Fruit fly (Drosophila melanogaster) whole organism, wandering third instar larva: Measurements from ENCODE around the gene pit.

Source experiments
- Abd-B ChIP-seq: fragments of >200 bp; optimal IDR thresholded peaks from 2 replicates; lab custom pipeline; 2017; ENCODE audit warnings: missing biosample characterization, missing genetic modification characterization
- CG32264 ChIP-seq: fragments of 200-800 bp; sonication (Bioruptor generic); optimal IDR thresholded peaks from 2 replicates; lab custom pipeline; 2016; ENCODE audit warnings: missing biosample characterization, missing genetic modification characterization
- CG9705 ChIP-seq: fragments of 200-800 bp; sonication (Bioruptor generic); optimal IDR thresholded peaks from 2 replicates; lab custom pipeline; 2018; ENCODE audit warnings: missing biosample characterization, mild to moderate bottlenecking, missing genetic modification characterization
- CrebA ChIP-seq: fragments of 200-800 bp; sonication (Bioruptor generic); optimal IDR thresholded peaks from 2 replicates; lab custom pipeline; 2016; ENCODE audit warnings: missing biosample characterization, mild to moderate bottlenecking, missing genetic modification characterization, borderline replicate concordance
- Dif ChIP-seq: fragments of 200-275, 200-300 bp; sonication (Bioruptor generic); optimal IDR thresholded peaks from 2 replicates; lab custom pipeline; 2018; ENCODE audit warnings: missing biosample characterization, missing genetic modification characterization; ENCODE audit not compliant: partially characterized antibody
- GATAd ChIP-seq: sonication (Bioruptor generic); optimal IDR thresholded peaks from 2 replicates; lab custom pipeline; 2016; ENCODE audit warnings: missing biosample characterization, missing genetic modification characterization
- HLH106 ChIP-seq: fragments of 200-800 bp; optimal IDR thresholded peaks from 3 replicates; lab custom pipeline; 2019; ENCODE audit warnings: missing biosample characterization, mild to moderate bottlenecking, missing genetic modification characterization, moderate library complexity
- Hnf4 ChIP-seq: fragments of 200-800 bp; sonication (Bioruptor generic); optimal IDR thresholded peaks from 2 replicates; lab custom pipeline; 2016; ENCODE audit warnings: missing biosample characterization, mild to moderate bottlenecking, missing genetic modification characterization
- Hr78 ChIP-seq: fragments of >200 bp; optimal IDR thresholded peaks from 2 replicates; lab custom pipeline; 2017; ENCODE audit warnings: missing biosample characterization, missing genetic modification characterization
- Hr83 ChIP-seq: fragments of 200-300 bp; sonication (Bioruptor generic); optimal IDR thresholded peaks from 2 replicates; lab custom pipeline; 2016; ENCODE audit warnings: missing biosample characterization, mild to moderate bottlenecking, missing genetic modification characterization, moderate library complexity; ENCODE audit not compliant: poor library complexity, severe bottlenecking
- Jra ChIP-seq: sonication (Bioruptor generic); optimal IDR thresholded peaks from 2 replicates; lab custom pipeline; 2016; ENCODE audit warnings: missing biosample characterization, missing genetic modification characterization
- Mio ChIP-seq: sonication (Bioruptor generic); optimal IDR thresholded peaks from 2 replicates; lab custom pipeline; 2016; ENCODE audit warnings: missing biosample characterization, missing genetic modification characterization
- Myc ChIP-seq: fragments of >200 bp; optimal IDR thresholded peaks from 2 replicates; lab custom pipeline; 2017
- N ChIP-seq: fragments of >200 bp; optimal IDR thresholded peaks from 2 replicates; lab custom pipeline; 2018; ENCODE audit warnings: missing biosample characterization, missing external identifiers, missing genetic modification characterization
- OdsH ChIP-seq: fragments of 200-800 bp; sonication (Bioruptor generic); optimal IDR thresholded peaks from 2 replicates; lab custom pipeline; 2016; ENCODE audit warnings: missing biosample characterization, mild to moderate bottlenecking, missing genetic modification characterization
- Rel ChIP-seq, 2 experiments: fragments of 200-800 bp; sonication (Bioruptor generic) in 1 of 2; optimal IDR thresholded peaks; 2 replicates in 1 of 2; 3 replicates in 1 of 2; lab custom pipeline; 2016 to 2019; ENCODE audit warnings: mild to moderate bottlenecking in 2 of 2, missing biosample characterization in 2 of 2, missing genetic modification characterization in 2 of 2, moderate library complexity in 1 of 2
- Sp1 ChIP-seq: fragments of 200-800 bp; sonication (Bioruptor generic); optimal IDR thresholded peaks from 3 replicates; lab custom pipeline; 2019; ENCODE audit warnings: missing biosample characterization, mild to moderate bottlenecking, missing genetic modification characterization, moderate library complexity
- Vsx2 ChIP-seq: fragments of 200-300, 225-300 bp; sonication (Bioruptor generic); optimal IDR thresholded peaks from 2 replicates; lab custom pipeline; 2018; ENCODE audit warnings: missing biosample characterization, missing genetic modification characterization; ENCODE audit not compliant: partially characterized antibody
- br ChIP-seq: fragments of 200-800 bp; sonication (Bioruptor generic); optimal IDR thresholded peaks from 2 replicates; lab custom pipeline; 2016; ENCODE audit warnings: missing biosample characterization, missing genetic modification characterization
- brk ChIP-seq: fragments of 200-800 bp; sonication (Bioruptor generic); optimal IDR thresholded peaks from 2 replicates; lab custom pipeline; 2016; ENCODE audit warnings: missing biosample characterization, mild to moderate bottlenecking, missing genetic modification characterization
- dl ChIP-seq, 2 experiments: fragments of 175-275, 200-275 bp in 1 of 2; fragments of 200-275 bp in 1 of 2; sonication (Bioruptor generic); optimal IDR thresholded peaks; lab custom pipeline; 2018; ENCODE audit warnings: mild to moderate bottlenecking in 2 of 2, missing biosample characterization in 2 of 2, missing genetic modification characterization in 2 of 2, moderate library complexity in 2 of 2; ENCODE audit not compliant: partially characterized antibody in 2 of 2, insufficient read depth in 1 of 2
- dmrt93B ChIP-seq: fragments of 200-800 bp; sonication (Bioruptor generic); optimal IDR thresholded peaks from 2 replicates; lab custom pipeline; 2018; ENCODE audit warnings: missing biosample characterization, mild to moderate bottlenecking, missing genetic modification characterization
- dsf ChIP-seq: sonication (Bioruptor generic); optimal IDR thresholded peaks from 2 replicates; lab custom pipeline; 2016; ENCODE audit warnings: missing biosample characterization, missing genetic modification characterization, borderline replicate concordance
- ey ChIP-seq: fragments of 200-800 bp; sonication (Bioruptor generic); optimal IDR thresholded peaks from 2 replicates; lab custom pipeline; 2016; ENCODE audit warnings: missing biosample characterization, missing genetic modification characterization
- foxo ChIP-seq, 2 experiments: fragments of 200-800 bp; sonication (Bioruptor generic); optimal IDR thresholded peaks; 2 replicates in 1 of 2; 3 replicates in 1 of 2; lab custom pipeline; 2016 to 2017; ENCODE audit warnings: missing biosample characterization in 2 of 2, missing genetic modification characterization in 2 of 2
- h ChIP-seq: fragments of 200-800 bp; sonication (Bioruptor generic); optimal IDR thresholded peaks from 3 replicates; lab custom pipeline; 2016; ENCODE audit warnings: missing biosample characterization, mild to moderate bottlenecking, missing genetic modification characterization
- jim ChIP-seq: fragments of 175-275, 200-325 bp; sonication (Bioruptor generic); optimal IDR thresholded peaks from 2 replicates; lab custom pipeline; 2016; ENCODE audit warnings: missing biosample characterization, mild to moderate bottlenecking, missing genetic modification characterization
- lola ChIP-seq: fragments of >200 bp; optimal IDR thresholded peaks from 2 replicates; lab custom pipeline; 2017; ENCODE audit warnings: missing biosample characterization, missing genetic modification characterization
- pan ChIP-seq: fragments of >200 bp; optimal IDR thresholded peaks from 2 replicates; lab custom pipeline; 2017
- psq ChIP-seq: fragments of 200-800 bp; sonication (Bioruptor generic); optimal IDR thresholded peaks from 3 replicates; lab custom pipeline; 2017; ENCODE audit warnings: missing biosample characterization, mild to moderate bottlenecking, missing genetic modification characterization, moderate library complexity
- rgr ChIP-seq: fragments of 200-800 bp; sonication (Bioruptor generic); optimal IDR thresholded peaks from 3 replicates; lab custom pipeline; 2016; ENCODE audit warnings: missing biosample characterization, mild to moderate bottlenecking, missing genetic modification characterization
- sage ChIP-seq: fragments of 200-800 bp; sonication (Bioruptor generic); optimal IDR thresholded peaks from 2 replicates; lab custom pipeline; 2016; ENCODE audit warnings: missing biosample characterization, mild to moderate bottlenecking, missing genetic modification characterization
- sv ChIP-seq: fragments of 200-800 bp; sonication (Bioruptor generic); optimal IDR thresholded peaks from 3 replicates; lab custom pipeline; 2016; ENCODE audit warnings: missing biosample characterization, missing genetic modification characterization
- tai ChIP-seq: sonication (Bioruptor generic); optimal IDR thresholded peaks from 2 replicates; lab custom pipeline; 2016; ENCODE audit warnings: missing biosample characterization, missing genetic modification characterization
- usp ChIP-seq: fragments of >200 bp; optimal IDR thresholded peaks from 2 replicates; lab custom pipeline; 2017; ENCODE audit warnings: missing biosample characterization, missing genetic modification characterization
- woc ChIP-seq: sonication (Bioruptor generic); optimal IDR thresholded peaks from 2 replicates; lab custom pipeline; 2016; ENCODE audit warnings: missing biosample characterization, mild to moderate bottlenecking, missing genetic modification characterization

The pit gene

dm6 chr3R:22041625-22042282 is 7.7 kb downstream of the pit start, which contains the start of gene how (continued):
- TF ChIP-seq h (GFP tag; lab: Kevin White, UChicago) (peak; percentile 36), Dif (GFP tag; lab: Kevin White, UChicago) (peak; percentile 33)

- TF ChIP-seq Mio (GFP tag; lab: Kevin White, UChicago) = no peak
- TF ChIP-seq br (GFP tag; lab: Kevin White, UChicago) = no peak
- TF ChIP-seq dmrt93B = no peak
- no peak for TF ChIP-seq Rel (GFP tag; optimal IDR thresholded peaks at IDR 0.05; lab: Kevin White, UChicago)
- TF ChIP-seq Rel (tag; optimal IDR thresholded peaks at IDR 0.05; lab: Kevin White, UChicago) = no peak
- peak; percentile 52 for TF ChIP-seq sage (GFP tag; lab: Kevin White, UChicago)
- peak; percentile 75 to 76 for TF ChIP-seq dl (GFP tag; optimal IDR thresholded peaks at IDR 0.05; lab: Kevin White, UChicago; ENCODE audit: insufficient read depth in 1 of 2, partially characterized antibody in 2 of 2)
- TF ChIP-seq CrebA = no peak
- peak; percentile 82 for TF ChIP-seq psq (GFP tag; lab: Kevin White, UChicago)
- no peak for TF ChIP-seq lola
- TF ChIP-seq Dif (GFP tag; lab: Kevin White, UChicago) = peak; percentile 74
These were observed 8.3 kb downstream of the pit start for dm6 chr3R:22042283-22042875.

DNA sequence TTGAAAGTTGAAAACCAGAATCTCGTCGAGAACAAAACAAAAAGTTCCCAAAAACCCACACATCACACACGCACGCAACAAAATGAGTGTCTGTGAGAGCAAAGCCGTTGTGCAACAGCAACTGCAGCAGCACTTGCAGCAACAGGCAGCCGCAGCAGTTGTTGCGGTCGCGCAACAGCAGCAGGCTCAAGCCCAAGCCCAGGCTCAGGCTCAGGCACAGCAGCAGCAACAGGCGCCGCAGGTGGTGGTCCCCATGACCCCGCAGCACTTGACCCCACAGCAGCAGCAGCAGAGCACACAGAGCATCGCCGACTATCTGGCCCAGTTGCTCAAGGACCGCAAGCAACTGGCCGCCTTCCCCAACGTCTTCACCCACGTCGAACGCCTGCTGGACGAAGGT is 8.9 kb downstream of the pit start:
- TF ChIP-seq lola (no peak), br (GFP tag; lab: Kevin White, UChicago) (no peak), Dif (GFP tag; lab: Kevin White, UChicago) (no peak), Sp1 (GFP tag; lab: Kevin White, UChicago) (no peak), woc (GFP tag; lab: Kevin White, UChicago) (no peak), Jra (GFP tag; lab: Kevin White, UChicago) (no peak), GATAd (GFP tag; lab: Kevin White, UChicago) (no peak), CG9705 (GFP tag; lab: Kevin White, UChicago) (no peak), sv (GFP tag; lab: Kevin White, UChicago) (no peak), jim (GFP tag; lab: Kevin White, UChicago) (no peak), dmrt93B (no peak), dl (GFP tag; optimal IDR thresholded peaks at IDR 0.05; lab: Kevin White, UChicago; ENCODE audit: insufficient read depth in 1 of 2, partially characterized antibody in 2 of 2) (no peak), HLH106 (tag; lab: Kevin White, UChicago) (no peak), pan (no peak), CrebA (no peak), dsf (GFP tag; lab: Kevin White, UChicago) (no peak), rgr (GFP tag; lab: Kevin White, UChicago) (no peak)

DNA sequence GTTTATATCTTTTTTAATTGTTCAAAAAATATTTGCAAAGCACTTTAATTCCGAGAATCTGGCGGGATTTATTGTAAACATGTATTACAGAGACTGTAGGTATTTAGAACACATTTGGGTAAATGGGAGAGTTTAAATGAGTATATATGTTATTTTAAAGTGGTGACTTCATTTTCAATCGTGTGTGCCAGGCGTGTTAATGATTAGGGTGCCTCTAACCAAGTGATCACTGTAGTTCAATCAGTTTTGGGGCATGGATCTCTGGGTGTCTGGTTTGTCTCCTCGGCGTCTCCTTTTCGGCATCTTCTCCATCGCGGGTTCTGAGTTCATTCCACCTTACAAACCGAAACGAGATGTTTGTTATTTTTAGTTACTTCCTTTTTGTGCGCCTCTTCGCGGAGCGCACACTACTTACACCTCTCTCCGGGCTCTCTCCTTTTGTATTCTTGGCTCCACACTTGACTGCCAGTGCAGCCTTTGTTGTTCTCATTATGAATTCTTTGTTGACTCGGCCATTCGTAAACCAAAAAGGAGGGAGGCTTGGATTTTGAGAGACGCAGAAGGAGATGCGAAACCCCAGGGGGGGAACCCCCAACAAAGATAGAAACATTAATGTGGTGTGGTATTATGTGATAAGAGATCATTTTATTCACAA is 9.8 kb downstream of the pit start:
- TF ChIP-seq GATAd (GFP tag; lab: Kevin White, UChicago) = no peak
- TF ChIP-seq Abd-B (GFP tag; lab: Kevin White, UChicago) = no peak
- peak; percentile 21 for TF ChIP-seq rgr (GFP tag; lab: Kevin White, UChicago)
- no peak for TF ChIP-seq OdsH (GFP tag; lab: Kevin White, UChicago)
- TF ChIP-seq Rel (GFP tag; optimal IDR thresholded peaks at IDR 0.05; lab: Kevin White, UChicago) = peak; percentile 1
- TF ChIP-seq Rel (tag; optimal IDR thresholded peaks at IDR 0.05; lab: Kevin White, UChicago) = peak; percentile 96
- TF ChIP-seq Hr83 (GFP tag; lab: Kevin White, UChicago) = peak; percentile 31
- peak; percentile 61 for TF ChIP-seq sage (GFP tag; lab: Kevin White, UChicago)
- no peak for TF ChIP-seq Hr78
- no peak for TF ChIP-seq CG32264 (GFP tag; lab: Kevin White, UChicago)
- TF ChIP-seq br (GFP tag; lab: Kevin White, UChicago) = peak; percentile 3
- TF ChIP-seq brk (GFP tag; lab: Kevin White, UChicago) = no peak
- no peak for TF ChIP-seq N
- peak; percentile 56 for TF ChIP-seq Dif (GFP tag; lab: Kevin White, UChicago)
- TF ChIP-seq CrebA = no peak
- TF ChIP-seq lola = no peak
- TF ChIP-seq sv (GFP tag; lab: Kevin White, UChicago) = no peak
- no peak for TF ChIP-seq Mio (GFP tag; lab: Kevin White, UChicago)
- peak; percentile 51 to 57 for TF ChIP-seq dl (GFP tag; optimal IDR thresholded peaks at IDR 0.05; lab: Kevin White, UChicago; ENCODE audit: insufficient read depth in 1 of 2, partially characterized antibody in 2 of 2)
- TF ChIP-seq Vsx2 (GFP tag; lab: Kevin White, UChicago) = no peak
- no peak for TF ChIP-seq HLH106 (tag; lab: Kevin White, UChicago)
- no peak for TF ChIP-seq usp (GFP tag; lab: Kevin White, UChicago)
- TF ChIP-seq dmrt93B = no peak
- TF ChIP-seq Myc (lab: Kevin White, UChicago) = no peak
- TF ChIP-seq psq (GFP tag; lab: Kevin White, UChicago) = peak; percentile 99
- TF ChIP-seq ey (GFP tag; lab: Kevin White, UChicago) = no peak
- TF ChIP-seq Jra (GFP tag; lab: Kevin White, UChicago) = peak; percentile 59
- no peak for TF ChIP-seq pan
- peak; percentile 41 for TF ChIP-seq Hnf4
- peak; percentile 43 for TF ChIP-seq h (GFP tag; lab: Kevin White, UChicago)
- TF ChIP-seq tai (GFP tag; lab: Kevin White, UChicago) = peak; percentile 66
- TF ChIP-seq jim (GFP tag; lab: Kevin White, UChicago) = peak; percentile 83
- TF ChIP-seq woc (GFP tag; lab: Kevin White, UChicago) = peak; percentile 15
- TF ChIP-seq CG9705 (GFP tag; lab: Kevin White, UChicago) = no peak
- peak in 1 of 2 experiments; percentile 10 for TF ChIP-seq foxo (GFP tag; optimal IDR thresholded peaks at IDR 0.05; lab: Kevin White, UChicago)
